Fruit fly (Drosophila melanogaster) whole organism, embryonic: Measurements from ENCODE around the gene Iyd.
A peak's percentile ranks its signal among the peaks of the same experiment; 100 is the strongest.

Source experiments
- BtbVII ChIP-seq: fragments of 200-800 bp; sonication (Bioruptor generic); optimal IDR thresholded peaks from 3 replicates; lab custom pipeline; 2017; ENCODE audit warnings: missing biosample characterization, mild to moderate bottlenecking, missing genetic modification characterization
- CG10431 ChIP-seq: fragments of 200-800 bp; sonication (Bioruptor generic); optimal IDR thresholded peaks from 3 replicates; lab custom pipeline; 2018; ENCODE audit warnings: missing biosample characterization, mild to moderate bottlenecking, missing genetic modification characterization
- CG10543 ChIP-seq: fragments of 200-800 bp; sonication (Bioruptor generic); optimal IDR thresholded peaks from 3 replicates; lab custom pipeline; 2017; ENCODE audit warnings: missing biosample characterization, mild to moderate bottlenecking, missing genetic modification characterization, moderate library complexity
- CG10979 ChIP-seq: fragments of 200-800 bp; sonication (Bioruptor generic); optimal IDR thresholded peaks from 2 replicates; lab custom pipeline; 2018; ENCODE audit warnings: missing biosample characterization, mild to moderate bottlenecking, missing genetic modification characterization, moderate library complexity
- CG11398 ChIP-seq: fragments of 200-800 bp; sonication (Bioruptor generic); optimal IDR thresholded peaks from 2 replicates; lab custom pipeline; 2016; ENCODE audit warnings: missing biosample characterization, missing genetic modification characterization
- CG11723 ChIP-seq: fragments of 200-800 bp; sonication (Bioruptor generic); optimal IDR thresholded peaks from 2 replicates; lab custom pipeline; 2017; ENCODE audit warnings: missing biosample characterization, mild to moderate bottlenecking, missing genetic modification characterization
- CG14014 ChIP-seq: fragments of 200-800 bp; sonication (Bioruptor generic); IDR thresholded peaks from 2 replicates; pipeline ENCODE4 v1.3.6; 2022; ENCODE audit warnings: missing biosample characterization, missing genetic modification characterization
- CG14050 ChIP-seq: fragments of 200-800 bp; sonication (Bioruptor generic); IDR thresholded peaks from 3 replicates; pipeline ENCODE4 v1.3.6; 2022; ENCODE audit warnings: missing biosample characterization, missing genetic modification characterization
- CG14710 ChIP-seq: fragments of 200-800 bp; sonication (Bioruptor generic); optimal IDR thresholded peaks from 3 replicates; lab custom pipeline; 2019; ENCODE audit warnings: missing biosample characterization, mild to moderate bottlenecking, missing genetic modification characterization, moderate library complexity
- CG15269 ChIP-seq: fragments of 200-800 bp; sonication (Bioruptor generic); optimal IDR thresholded peaks from 2 replicates; lab custom pipeline; 2018; ENCODE audit warnings: missing biosample characterization, mild to moderate bottlenecking, missing genetic modification characterization, moderate library complexity
- CG15514 ChIP-seq: fragments of 200-800 bp; sonication (Bioruptor generic); optimal IDR thresholded peaks from 3 replicates; lab custom pipeline; 2017; ENCODE audit warnings: missing biosample characterization, missing genetic modification characterization, mild to moderate bottlenecking, moderate library complexity, missing genetic modification reagents
- CG17359 ChIP-seq: fragments of 200-800 bp; sonication (Bioruptor generic); optimal IDR thresholded peaks from 3 replicates; lab custom pipeline; 2018; ENCODE audit warnings: missing biosample characterization, mild to moderate bottlenecking, missing genetic modification characterization, moderate library complexity
- CG17802 ChIP-seq: fragments of 200-800 bp; sonication (Bioruptor generic); optimal IDR thresholded peaks from 2 replicates; lab custom pipeline; 2018; ENCODE audit warnings: missing biosample characterization, mild to moderate bottlenecking, missing genetic modification characterization, moderate library complexity
- CG17912 ChIP-seq: fragments of 200-800 bp; sonication (Bioruptor generic); optimal IDR thresholded peaks from 2 replicates; lab custom pipeline; 2018; ENCODE audit warnings: missing biosample characterization, mild to moderate bottlenecking, missing genetic modification characterization
- CG2199 ChIP-seq: fragments of 200-800 bp; sonication (Bioruptor generic); IDR thresholded peaks from 3 replicates; pipeline ENCODE4 v1.3.6; 2022; ENCODE audit warnings: missing biosample characterization, missing genetic modification characterization
- CG31441 ChIP-seq: fragments of 200-800 bp; sonication (Bioruptor generic); IDR thresholded peaks from 2 replicates; pipeline ENCODE4 v1.3.6; 2022; ENCODE audit warnings: missing biosample characterization, missing genetic modification characterization
- CG33213 ChIP-seq: fragments of 200-800 bp; sonication (Bioruptor generic); optimal IDR thresholded peaks from 3 replicates; lab custom pipeline; 2016; ENCODE audit warnings: missing biosample characterization, missing genetic modification characterization
- CG34224 ChIP-seq: fragments of 200-800 bp; sonication (Bioruptor generic); IDR thresholded peaks from 3 replicates; pipeline ENCODE4 v1.3.6; 2022; ENCODE audit warnings: missing biosample characterization, missing genetic modification characterization; ENCODE audit not compliant: partially characterized antibody
- CG6854 ChIP-seq: fragments of 200-800 bp; sonication (Bioruptor generic); optimal IDR thresholded peaks from 3 replicates; lab custom pipeline; 2017; ENCODE audit warnings: missing biosample characterization, mild to moderate bottlenecking, missing genetic modification characterization
- CG8944 ChIP-seq: fragments of 200-800 bp; sonication (Bioruptor generic); optimal IDR thresholded peaks from 3 replicates; lab custom pipeline; 2016; ENCODE audit warnings: missing biosample characterization, missing genetic modification characterization
- GATAe ChIP-seq: fragments of 200-800 bp; sonication (Bioruptor generic); conservative IDR thresholded peaks from 2 replicates; pipeline ENCODE4 v1.3.6; 2022; ENCODE audit warnings: missing biosample characterization, missing genetic modification characterization
- HLH3B ChIP-seq: fragments of 200-800 bp; sonication (Bioruptor generic); IDR thresholded peaks from 2 replicates; pipeline ENCODE4 v1.3.6; 2022; ENCODE audit warnings: missing biosample characterization, missing genetic modification characterization
- HLH54F ChIP-seq: fragments of 200-800 bp; sonication (Bioruptor generic); optimal IDR thresholded peaks from 3 replicates; lab custom pipeline; 2016; ENCODE audit warnings: missing biosample characterization, missing genetic modification characterization
- Med ChIP-seq: fragments of 200-800 bp; sonication (Bioruptor generic); peaks from one replicate; lab custom pipeline; 2016; ENCODE audit warnings: missing biosample characterization, missing genetic modification characterization, mild to moderate bottlenecking, inconsistent platforms, moderate library complexity
- Meics ChIP-seq: fragments of 200-800 bp; sonication (Bioruptor generic); optimal IDR thresholded peaks from 2 replicates; lab custom pipeline; 2017; ENCODE audit warnings: missing biosample characterization, mild to moderate bottlenecking, missing genetic modification characterization
- Ravus ChIP-seq: fragments of 200-800 bp; sonication (Bioruptor generic); IDR thresholded peaks from 2 replicates; pipeline ENCODE4 v1.3.6; 2022; ENCODE audit warnings: missing biosample characterization, missing genetic modification characterization
- Rfx ChIP-seq: fragments of 200-800 bp; sonication (Bioruptor generic); IDR thresholded peaks from 2 replicates; pipeline ENCODE4 v1.3.6; 2022; ENCODE audit warnings: missing biosample characterization, missing genetic modification characterization
- Scr ChIP-seq: fragments of 200-800 bp; sonication (Bioruptor generic); IDR thresholded peaks from 2 replicates; pipeline ENCODE4 v1.3.6; 2022; ENCODE audit warnings: missing biosample characterization, missing genetic modification characterization; ENCODE audit not compliant: partially characterized antibody
- YL-1 ChIP-seq: fragments of 200-800 bp; sonication (Bioruptor generic); optimal IDR thresholded peaks from 3 replicates; lab custom pipeline; 2017; ENCODE audit warnings: missing biosample characterization, mild to moderate bottlenecking, missing genetic modification characterization
- ab ChIP-seq: fragments of 200-800 bp; sonication (Bioruptor generic); optimal IDR thresholded peaks from 2 replicates; lab custom pipeline; 2016; ENCODE audit warnings: missing biosample characterization, missing genetic modification characterization
- ac ChIP-seq: fragments of 200-800 bp; sonication (Bioruptor generic); optimal IDR thresholded peaks from 3 replicates; lab custom pipeline; 2017; ENCODE audit warnings: missing biosample characterization, mild to moderate bottlenecking, missing genetic modification characterization
- btn ChIP-seq: fragments of 200-800 bp; sonication (Bioruptor generic); optimal IDR thresholded peaks from 2 replicates; lab custom pipeline; 2016; ENCODE audit warnings: missing biosample characterization, missing genetic modification characterization
- dimm ChIP-seq: fragments of 200-800 bp; sonication (Bioruptor generic); IDR thresholded peaks from 2 replicates; pipeline ENCODE4 v1.3.6; 2022; ENCODE audit warnings: missing biosample characterization, missing genetic modification characterization
- ems ChIP-seq: fragments of 200-800 bp; sonication (Bioruptor generic); optimal IDR thresholded peaks from 3 replicates; lab custom pipeline; 2016; ENCODE audit warnings: missing biosample characterization, missing genetic modification characterization
- gsb-n ChIP-seq: fragments of 200-800 bp; sonication (Bioruptor generic); optimal IDR thresholded peaks from 3 replicates; lab custom pipeline; 2018; ENCODE audit warnings: missing biosample characterization, mild to moderate bottlenecking, missing genetic modification characterization
- hkb ChIP-seq, 2 experiments: fragments of 200-800 bp in 1 of 2; fragments of >200 bp in 1 of 2; sonication (Bioruptor generic) in 1 of 2; IDR thresholded peaks in 1 of 2; optimal IDR thresholded peaks in 1 of 2; 2 replicates each; pipeline versions ENCODE4 v1.3.6 to Lab custom; 2017 to 2022; ENCODE audit warnings: missing biosample characterization in 1 of 2, missing genetic modification characterization in 1 of 2
- jing ChIP-seq: fragments of 200-800 bp; sonication (Bioruptor generic); optimal IDR thresholded peaks from 2 replicates; lab custom pipeline; 2018; ENCODE audit warnings: missing biosample characterization, mild to moderate bottlenecking, missing genetic modification characterization
- jumu ChIP-seq: fragments of 200-800 bp; sonication (Bioruptor generic); optimal IDR thresholded peaks from 3 replicates; lab custom pipeline; 2016; ENCODE audit warnings: missing biosample characterization, missing genetic modification characterization
- knrl ChIP-seq: fragments of 200-800 bp; sonication (Bioruptor generic); IDR thresholded peaks from 3 replicates; pipeline ENCODE4 v1.3.6; 2022; ENCODE audit warnings: missing biosample characterization, missing genetic modification characterization; ENCODE audit not compliant: partially characterized antibody
- lbe ChIP-seq: fragments of 200-800 bp; sonication (Bioruptor generic); optimal IDR thresholded peaks from 2 replicates; lab custom pipeline; 2016; ENCODE audit warnings: missing biosample characterization, mild to moderate bottlenecking, missing genetic modification characterization
- mam ChIP-seq: fragments of 200-800 bp; sonication (Bioruptor generic); optimal IDR thresholded peaks from 3 replicates; lab custom pipeline; 2016; ENCODE audit warnings: missing biosample characterization, missing genetic modification characterization
- org-1 ChIP-seq: fragments of 200-800 bp; sonication (Bioruptor generic); optimal IDR thresholded peaks from 2 replicates; lab custom pipeline; 2017; ENCODE audit warnings: missing biosample characterization, missing genetic modification characterization
- pb ChIP-seq: fragments of 200-800 bp; sonication (Bioruptor generic); optimal IDR thresholded peaks from 3 replicates; lab custom pipeline; 2016; ENCODE audit warnings: missing biosample characterization, missing genetic modification characterization
- ro ChIP-seq: fragments of 200-800 bp; sonication (Bioruptor generic); IDR thresholded peaks from 2 replicates; pipeline ENCODE4 v1.3.6; 2022; ENCODE audit warnings: missing biosample characterization, missing genetic modification characterization
- run ChIP-seq: fragments of 200-800 bp; sonication (Bioruptor generic); optimal IDR thresholded peaks from 3 replicates; lab custom pipeline; 2018; ENCODE audit warnings: missing biosample characterization, mild to moderate bottlenecking, missing genetic modification characterization
- sd ChIP-seq: fragments of 200-800 bp; sonication (Bioruptor generic); optimal IDR thresholded peaks from 3 replicates; lab custom pipeline; 2018; ENCODE audit warnings: missing biosample characterization, mild to moderate bottlenecking, missing genetic modification characterization, moderate library complexity
- sens ChIP-seq: fragments of 200-800 bp; sonication (Bioruptor generic); peaks from one replicate; lab custom pipeline; 2016; ENCODE audit warnings: missing biosample characterization, missing genetic modification characterization
- slou ChIP-seq: fragments of 200-800 bp; sonication (Bioruptor generic); optimal IDR thresholded peaks from 3 replicates; lab custom pipeline; 2016; ENCODE audit warnings: missing biosample characterization, missing genetic modification characterization
- tx ChIP-seq: fragments of 200-800 bp; sonication (Bioruptor generic); optimal IDR thresholded peaks from 2 replicates; lab custom pipeline; 2016; ENCODE audit warnings: missing biosample characterization, missing genetic modification characterization
- z ChIP-seq: fragments of 200-800 bp; sonication (Bioruptor generic); IDR thresholded peaks from 3 replicates; pipeline ENCODE4 v1.3.6; 2022; ENCODE audit warnings: missing biosample characterization, missing genetic modification characterization

Gene Iyd

DNA sequence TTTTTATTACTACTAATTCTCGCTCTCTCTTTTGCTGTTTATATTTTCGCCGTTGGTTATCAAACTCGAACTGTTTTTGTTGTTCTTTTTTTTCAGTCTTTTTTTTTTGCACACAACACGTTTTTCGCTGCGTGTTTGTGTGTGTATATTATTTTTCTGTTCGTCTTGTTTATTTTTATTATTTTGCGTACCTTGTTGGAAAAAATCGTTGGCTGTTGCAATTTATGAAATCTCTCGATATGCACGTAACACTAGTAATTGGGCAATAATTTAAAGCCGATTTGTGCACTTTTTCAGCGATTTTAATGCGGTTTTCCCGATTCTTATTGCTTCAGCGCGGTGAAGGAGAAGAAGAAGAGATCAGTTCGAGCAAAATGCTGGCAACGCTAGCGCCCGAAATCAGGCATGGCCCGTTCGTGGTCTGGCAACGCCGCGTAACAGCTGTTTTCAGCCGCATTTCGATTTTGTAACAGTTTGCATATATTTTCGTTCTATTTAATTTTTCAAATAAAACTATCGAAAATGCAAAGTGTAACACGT is 24.4 kb upstream of the Iyd start, which contains the start of the genes FoxK and mRpL2 (continued):
- TF ChIP-seq CG17802 (tag; lab: Kevin White, UChicago) (no peak), CG8944 (GFP tag; lab: Kevin White, UChicago) (no peak), CG11723 (no peak), pb (no peak), CG15514 (GFP tag; lab: Kevin White, UChicago) (peak; percentile 69), CG17912 (GFP tag; lab: Kevin White, UChicago) (peak; percentile 26), lbe (peak; percentile 74), knrl (GFP tag; lab: Robert Waterston, UW) (0 out of 3 replicates have a peak, but pooled peaks have one; percentile 27), CG10979 (tag; lab: Kevin White, UChicago) (no peak), CG14050 (GFP tag; lab: Robert Waterston, UW) (no peak), GATAe (GFP tag; lab: Robert Waterston, UW) (no peak), YL-1 (GFP tag; lab: Kevin White, UChicago) (peak; percentile 72), mam (GFP tag; lab: Kevin White, UChicago) (peak; percentile 21), ac (GFP tag; lab: Kevin White, UChicago) (no peak), Ravus (GFP tag; lab: Robert Waterston, UW) (no peak), Scr (GFP tag; lab: Robert Waterston, UW) (peak; percentile 35; the same call in 1 of the 2 replicates), sd (tag; lab: Kevin White, UChicago) (no peak), CG14710 (tag; lab: Kevin White, UChicago) (peak; percentile 39), HLH3B (GFP tag; lab: Robert Waterston, UW) (no peak), org-1 (GFP tag; lab: Kevin White, UChicago) (no peak), ro (GFP tag; lab: Robert Waterston, UW) (no peak), run (peak; percentile 19), CG11398 (GFP tag; lab: Kevin White, UChicago) (no peak), CG17359 (tag; lab: Kevin White, UChicago) (no peak), CG10543 (no peak), z (GFP tag; lab: Robert Waterston, UW) (no peak), BtbVII (GFP tag; lab: Kevin White, UChicago) (no peak), HLH54F (GFP tag; lab: Kevin White, UChicago) (no peak), CG33213 (GFP tag; lab: Kevin White, UChicago) (peak; percentile 10), CG31441 (GFP tag; lab: Robert Waterston, UW) (no peak), Rfx (GFP tag; lab: Robert Waterston, UW) (no peak), CG2199 (GFP tag; lab: Robert Waterston, UW) (no peak), dimm (GFP tag; lab: Robert Waterston, UW) (no peak), CG10431 (GFP tag; lab: Kevin White, UChicago) (no peak), jing (GFP tag; lab: Kevin White, UChicago) (no peak), jumu (GFP tag; lab: Kevin White, UChicago) (no peak), gsb-n (tag; lab: Kevin White, UChicago) (no peak), ems (GFP tag; lab: Kevin White, UChicago) (no peak), sens (GFP tag; lab: Kevin White, UChicago) (peak; percentile 78), CG34224 (GFP tag; lab: Robert Waterston, UW) (peak; percentile 51; the same call in 1 of the 3 replicates), CG6854 (GFP tag; lab: Kevin White, UChicago) (no peak), ab (GFP tag; lab: Kevin White, UChicago) (no peak), hkb (optimal IDR thresholded peaks at IDR 0.05; lab: Kevin White, UChicago) (no peak), hkb (GFP tag; IDR thresholded peaks at IDR 0.05; lab: Robert Waterston, UW) (no peak), tx (no peak), slou (no peak), Med (GFP tag; lab: Kevin White, UChicago) (peak; percentile 80), Meics (GFP tag; lab: Kevin White, UChicago) (no peak), CG15269 (tag; lab: Kevin White, UChicago) (no peak), CG14014 (GFP tag; lab: Robert Waterston, UW) (0 out of 2 replicates have a peak, but pooled peaks have one; percentile 6), btn (GFP tag; lab: Kevin White, UChicago) (no peak)
